Worm (Caenorhabditis elegans) whole organism, midembryonic: ENCODE results near the gene srh-177.

Experiments
- med-1 ChIP-seq: sonication (generic microtip); optimal IDR thresholded peaks from 2 replicates; lab custom pipeline; 2017; ENCODE audit warnings: missing genetic modification characterization, mild to moderate bottlenecking, missing compliant biosample characterization, antibody characterized with exemption, missing genetic modification reagents; ENCODE audit not compliant: insufficient read depth
- tab-1 ChIP-seq: fragments of 200-800 bp; sonication (Bioruptor generic); IDR thresholded peaks from 2 replicates; pipeline ENCODE4 v1.3.6; 2022; ENCODE audit warnings: missing genetic modification characterization, missing compliant biosample characterization

ce11 chrV:20413936-20414335, 44.9 kb upstream of the srh-177 start:
- TF ChIP-seq tab-1 (no peak), med-1 (GFP tag; lab: Kevin White, UChicago) (no peak)
